Worm (Caenorhabditis elegans) whole organism, late embryonic: ENCODE measurements around the gene K10D11.4.

ENCODE experiments used
- C38D4.7 ChIP-seq: fragments of 200-800 bp; sonication (Bioruptor generic); optimal IDR thresholded peaks from 2 replicates; lab custom pipeline; 2018; ENCODE audit warnings: mild to moderate bottlenecking, missing genetic modification characterization, moderate library complexity, missing compliant biosample characterization
- K09A11.1 ChIP-seq: sonication (generic microtip); optimal IDR thresholded peaks from 2 replicates; lab custom pipeline; 2017; ENCODE audit warnings: antibody characterized with exemption, mild to moderate bottlenecking, missing genetic modification characterization, missing compliant biosample characterization; ENCODE audit not compliant: insufficient read depth
- T23F11.4 ChIP-seq: fragments of 200-800 bp; sonication (Bioruptor generic); optimal IDR thresholded peaks from 2 replicates; lab custom pipeline; 2018; ENCODE audit warnings: mild to moderate bottlenecking, missing genetic modification characterization, missing compliant biosample characterization
- Y22D7AL.16 ChIP-seq: sonication (generic microtip); optimal IDR thresholded peaks from 2 replicates; lab custom pipeline; 2016; ENCODE audit warnings: missing genetic modification characterization, missing compliant biosample characterization
- ahr-1 ChIP-seq: sonication (generic microtip); optimal IDR thresholded peaks from 2 replicates; lab custom pipeline; 2016; ENCODE audit warnings: missing genetic modification characterization, missing compliant biosample characterization
- ceh-14 ChIP-seq: sonication (generic microtip); optimal IDR thresholded peaks from 2 replicates; lab custom pipeline; 2016; ENCODE audit warnings: missing genotype, missing genetic modification characterization, missing compliant biosample characterization
- ceh-18 ChIP-seq: sonication (generic microtip); optimal IDR thresholded peaks from 2 replicates; lab custom pipeline; 2016; ENCODE audit warnings: missing genetic modification characterization, missing compliant biosample characterization
- ceh-19 ChIP-seq: fragments of 200-800 bp; sonication (Bioruptor generic); optimal IDR thresholded peaks from 2 replicates; lab custom pipeline; 2018; ENCODE audit warnings: mild to moderate bottlenecking, missing genetic modification characterization, missing compliant biosample characterization
- ceh-2 ChIP-seq: sonication (generic microtip); optimal IDR thresholded peaks from 2 replicates; lab custom pipeline; 2016; ENCODE audit warnings: missing genotype, missing genetic modification characterization, missing compliant biosample characterization
- ceh-22 ChIP-seq: sonication (generic microtip); optimal IDR thresholded peaks from 2 replicates; lab custom pipeline; 2017; ENCODE audit warnings: missing biosample characterization, missing genetic modification characterization
- ceh-24 ChIP-seq: sonication (generic microtip); optimal IDR thresholded peaks from 2 replicates; lab custom pipeline; 2016; ENCODE audit warnings: mild to moderate bottlenecking, missing genetic modification characterization, missing compliant biosample characterization
- ceh-31 ChIP-seq: sonication (generic microtip); optimal IDR thresholded peaks from 2 replicates; lab custom pipeline; 2016; ENCODE audit warnings: missing genetic modification characterization, missing compliant biosample characterization
- ceh-45 ChIP-seq: fragments of 200-800 bp; sonication (Bioruptor generic); IDR thresholded peaks from 2 replicates; pipeline ENCODE4 v1.3.6; 2022; ENCODE audit warnings: missing genetic modification reagents, missing genetic modification characterization, missing compliant biosample characterization
- ceh-9 ChIP-seq: sonication (generic microtip); optimal IDR thresholded peaks from 2 replicates; lab custom pipeline; 2016; ENCODE audit warnings: mild to moderate bottlenecking, missing genetic modification characterization, inconsistent platforms, missing compliant biosample characterization
- che-1 ChIP-seq: sonication (generic microtip); optimal IDR thresholded peaks from 2 replicates; lab custom pipeline; 2016; ENCODE audit warnings: mild to moderate bottlenecking, missing genetic modification characterization, missing compliant biosample characterization
- dve-1 ChIP-seq: sonication (generic microtip); optimal IDR thresholded peaks from 2 replicates; lab custom pipeline; 2017; ENCODE audit warnings: antibody characterized with exemption, mild to moderate bottlenecking, missing genetic modification characterization, missing compliant biosample characterization
- elt-2 ChIP-seq: sonication (generic microtip); optimal IDR thresholded peaks from 2 replicates; lab custom pipeline; 2016; ENCODE audit warnings: missing genetic modification reagents, missing genetic modification characterization, missing compliant biosample characterization
- elt-4 ChIP-seq: sonication (generic microtip); optimal IDR thresholded peaks from 2 replicates; lab custom pipeline; 2016; ENCODE audit warnings: missing genetic modification characterization, missing compliant biosample characterization
- fax-1 ChIP-seq: sonication (generic microtip); optimal IDR thresholded peaks from 2 replicates; lab custom pipeline; 2016; ENCODE audit warnings: missing genotype, missing genetic modification characterization, missing compliant biosample characterization
- fkh-6 ChIP-seq: sonication (generic microtip); optimal IDR thresholded peaks from 2 replicates; lab custom pipeline; 2016; ENCODE audit warnings: missing genetic modification characterization, missing compliant biosample characterization
- hlh-15 ChIP-seq: sonication (generic microtip); optimal IDR thresholded peaks from 2 replicates; lab custom pipeline; 2016; ENCODE audit warnings: missing genetic modification characterization, missing compliant biosample characterization
- hlh-8 ChIP-seq: sonication (generic microtip); optimal IDR thresholded peaks from 2 replicates; lab custom pipeline; 2016; ENCODE audit warnings: missing genotype, missing genetic modification characterization, missing compliant biosample characterization
- lim-6 ChIP-seq: sonication (generic microtip); optimal IDR thresholded peaks from 2 replicates; lab custom pipeline; 2016; ENCODE audit warnings: missing genetic modification characterization, missing compliant biosample characterization
- madf-2 ChIP-seq: sonication (generic microtip); optimal IDR thresholded peaks from 2 replicates; lab custom pipeline; 2017; ENCODE audit warnings: missing genetic modification characterization, missing compliant biosample characterization
- mec-3 ChIP-seq: sonication (generic microtip); optimal IDR thresholded peaks from 2 replicates; lab custom pipeline; 2016; ENCODE audit warnings: borderline replicate concordance, missing genetic modification characterization, missing compliant biosample characterization
- nfya-1 ChIP-seq: sonication (generic microtip); optimal IDR thresholded peaks from 2 replicates; lab custom pipeline; 2017; ENCODE audit warnings: missing genetic modification characterization, mild to moderate bottlenecking, missing compliant biosample characterization, antibody characterized with exemption, moderate library complexity
- nhr-11 ChIP-seq: fragments of 150-350 bp; optimal IDR thresholded peaks from 2 replicates; lab custom pipeline; 2014; ENCODE audit warnings: missing biosample characterization, missing genetic modification characterization
- npax-4 ChIP-seq: sonication (generic microtip); optimal IDR thresholded peaks from 2 replicates; lab custom pipeline; 2016; ENCODE audit warnings: missing genetic modification characterization, missing compliant biosample characterization
- pag-3 ChIP-seq: sonication (generic microtip); optimal IDR thresholded peaks from 2 replicates; lab custom pipeline; 2016; ENCODE audit warnings: missing compliant biosample characterization, missing genetic modification characterization, borderline replicate concordance
- pat-9 ChIP-seq: fragments of 200-800 bp; sonication (Bioruptor generic); optimal IDR thresholded peaks from 2 replicates; lab custom pipeline; 2018; ENCODE audit warnings: mild to moderate bottlenecking, missing genetic modification characterization, moderate library complexity, missing compliant biosample characterization
- pha-2 ChIP-seq: sonication (generic microtip); optimal IDR thresholded peaks from 2 replicates; lab custom pipeline; 2017; ENCODE audit warnings: mild to moderate bottlenecking, missing genetic modification characterization, missing compliant biosample characterization
- pqm-1 ChIP-seq: sonication (generic microtip); optimal IDR thresholded peaks from 2 replicates; lab custom pipeline; 2016; ENCODE audit warnings: missing genetic modification characterization, missing compliant biosample characterization
- pros-1 ChIP-seq: fragments of 150-350 bp; optimal IDR thresholded peaks from 2 replicates; lab custom pipeline; 2014; ENCODE audit warnings: missing biosample characterization, missing genetic modification reagents, missing genetic modification characterization
- ref-2 ChIP-seq: sonication (generic microtip); optimal IDR thresholded peaks from 2 replicates; lab custom pipeline; 2016; ENCODE audit warnings: missing genetic modification characterization, missing compliant biosample characterization
- rnt-1 ChIP-seq: sonication (generic microtip); optimal IDR thresholded peaks from 2 replicates; lab custom pipeline; 2016; ENCODE audit warnings: missing genetic modification characterization, missing compliant biosample characterization
- sox-2 ChIP-seq: fragments of 200-800 bp; sonication (Bioruptor generic); IDR thresholded peaks from 2 replicates; pipeline ENCODE4 v1.3.6; 2022; ENCODE audit warnings: missing genetic modification reagents, missing genetic modification characterization, missing compliant biosample characterization
- sox-4 ChIP-seq: sonication (generic microtip); optimal IDR thresholded peaks from 2 replicates; lab custom pipeline; 2017; ENCODE audit warnings: mild to moderate bottlenecking, missing genetic modification characterization, inconsistent platforms, missing compliant biosample characterization
- syd-9 ChIP-seq: sonication (generic microtip); optimal IDR thresholded peaks from 2 replicates; lab custom pipeline; 2016; ENCODE audit warnings: mild to moderate bottlenecking, missing genetic modification characterization, moderate library complexity, missing compliant biosample characterization
- tbx-7 ChIP-seq: sonication (generic microtip); optimal IDR thresholded peaks from 2 replicates; lab custom pipeline; 2016; ENCODE audit warnings: missing genotype, missing genetic modification characterization, missing compliant biosample characterization
- ttx-3 ChIP-seq: sonication (generic microtip); optimal IDR thresholded peaks from 2 replicates; lab custom pipeline; 2016; ENCODE audit warnings: missing genetic modification reagents, missing genetic modification characterization, missing compliant biosample characterization
- unc-3 ChIP-seq, 2 experiments: fragments of 200-800 bp in 1 of 2; sonication (Bioruptor generic) in 1 of 2; sonication (generic microtip) in 1 of 2; conservative IDR thresholded peaks in 1 of 2; optimal IDR thresholded peaks in 1 of 2; 2 replicates each; pipeline versions ENCODE4 v1.3.6 to Lab custom; 2016 to 2022; ENCODE audit warnings: missing compliant biosample characterization in 2 of 2, missing genetic modification characterization in 2 of 2, missing genetic modification reagents in 1 of 2
- unc-42 ChIP-seq: sonication (generic microtip); optimal IDR thresholded peaks from 2 replicates; lab custom pipeline; 2016; ENCODE audit warnings: missing genotype, missing genetic modification characterization, missing compliant biosample characterization
- ztf-16 ChIP-seq: sonication (generic microtip); optimal IDR thresholded peaks from 2 replicates; lab custom pipeline; 2017; ENCODE audit warnings: missing genetic modification characterization, missing compliant biosample characterization

K10D11.4 gene

ce11 chrIV:13025853-13026343 is 31.6 kb upstream of the K10D11.4 start:
- TF ChIP-seq hlh-15 (no peak), ceh-18 (tag; lab: Kevin White, UChicago) (peak; percentile 20), pag-3 (tag; lab: Kevin White, UChicago) (no peak), pqm-1 (no peak), ztf-16 (tag; lab: Kevin White, UChicago) (no peak), ceh-9 (tag; lab: Kevin White, UChicago) (no peak), fax-1 (tag; lab: Kevin White, UChicago) (peak; percentile 2), ahr-1 (tag; lab: Kevin White, UChicago) (no peak), syd-9 (tag; lab: Kevin White, UChicago) (no peak), fkh-6 (peak; percentile 1), elt-2 (tag; lab: Kevin White, UChicago) (no peak), K09A11.1 (tag; lab: Kevin White, UChicago) (no peak), nhr-11 (tag; lab: Kevin White, UChicago) (no peak), unc-42 (peak; percentile 93), nfya-1 (tag; lab: Kevin White, UChicago) (peak; percentile 33), sox-4 (tag; lab: Kevin White, UChicago) (no peak), unc-3 (GFP tag; conservative IDR thresholded peaks at IDR 0.05; lab: Robert Waterston, UW) (no peak), unc-3 (tag; optimal IDR thresholded peaks at IDR 0.05; lab: Kevin White, UChicago) (no peak), ceh-2 (no peak), pat-9 (tag; lab: Kevin White, UChicago) (no peak), ceh-31 (peak; percentile 36), ttx-3 (tag; lab: Kevin White, UChicago) (no peak), madf-2 (tag; lab: Kevin White, UChicago) (no peak), Y22D7AL.16 (tag; lab: Kevin White, UChicago) (no peak), pha-2 (no peak), T23F11.4 (GFP tag; lab: Kevin White, UChicago) (no peak), ceh-24 (tag; lab: Kevin White, UChicago) (no peak), npax-4 (tag; lab: Kevin White, UChicago) (no peak), ceh-45 (GFP tag; lab: Robert Waterston, UW) (no peak), C38D4.7 (GFP tag; lab: Kevin White, UChicago) (no peak), sox-2 (GFP tag; lab: Robert Waterston, UW) (no peak), mec-3 (tag; lab: Kevin White, UChicago) (no peak), hlh-8 (tag; lab: Kevin White, UChicago) (no peak), pros-1 (no peak), tbx-7 (tag; lab: Kevin White, UChicago) (no peak), elt-4 (tag; lab: Kevin White, UChicago) (no peak), che-1 (no peak), rnt-1 (tag; lab: Kevin White, UChicago) (no peak), lim-6 (tag; lab: Kevin White, UChicago) (no peak), ceh-19 (GFP tag; lab: Kevin White, UChicago) (peak; percentile 33), dve-1 (tag; lab: Kevin White, UChicago) (no peak), ceh-14 (tag; lab: Kevin White, UChicago) (no peak), ref-2 (tag; lab: Kevin White, UChicago) (no peak), ceh-22 (no peak)
